Fruit fly (Drosophila melanogaster) whole organism, wandering third instar larva: ENCODE results near the gene CG7231.
A peak's percentile ranks its signal among the peaks of the same experiment; 100 is the strongest.

ENCODE experiments used
- Abd-B ChIP-seq: fragments of >200 bp; optimal IDR thresholded peaks from 2 replicates; lab custom pipeline; 2017; ENCODE audit warnings: missing biosample characterization, missing genetic modification characterization
- CrebA ChIP-seq: fragments of 200-800 bp; sonication (Bioruptor generic); optimal IDR thresholded peaks from 2 replicates; lab custom pipeline; 2016; ENCODE audit warnings: missing biosample characterization, mild to moderate bottlenecking, missing genetic modification characterization, borderline replicate concordance
- Dfd ChIP-seq: fragments of >200 bp; optimal IDR thresholded peaks from 2 replicates; lab custom pipeline; 2017; ENCODE audit warnings: missing biosample characterization, missing genetic modification characterization
- Dif ChIP-seq: fragments of 200-275, 200-300 bp; sonication (Bioruptor generic); optimal IDR thresholded peaks from 2 replicates; lab custom pipeline; 2018; ENCODE audit warnings: missing biosample characterization, missing genetic modification characterization; ENCODE audit not compliant: partially characterized antibody
- GATAd ChIP-seq: sonication (Bioruptor generic); optimal IDR thresholded peaks from 2 replicates; lab custom pipeline; 2016; ENCODE audit warnings: missing biosample characterization, missing genetic modification characterization
- Hnf4 ChIP-seq: fragments of 200-800 bp; sonication (Bioruptor generic); optimal IDR thresholded peaks from 2 replicates; lab custom pipeline; 2016; ENCODE audit warnings: missing biosample characterization, mild to moderate bottlenecking, missing genetic modification characterization
- Hr78 ChIP-seq: fragments of >200 bp; optimal IDR thresholded peaks from 2 replicates; lab custom pipeline; 2017; ENCODE audit warnings: missing biosample characterization, missing genetic modification characterization
- Hr83 ChIP-seq: fragments of 200-300 bp; sonication (Bioruptor generic); optimal IDR thresholded peaks from 2 replicates; lab custom pipeline; 2016; ENCODE audit warnings: missing biosample characterization, mild to moderate bottlenecking, missing genetic modification characterization, moderate library complexity; ENCODE audit not compliant: poor library complexity, severe bottlenecking
- Jra ChIP-seq: sonication (Bioruptor generic); optimal IDR thresholded peaks from 2 replicates; lab custom pipeline; 2016; ENCODE audit warnings: missing biosample characterization, missing genetic modification characterization
- Mio ChIP-seq: sonication (Bioruptor generic); optimal IDR thresholded peaks from 2 replicates; lab custom pipeline; 2016; ENCODE audit warnings: missing biosample characterization, missing genetic modification characterization
- Myc ChIP-seq: fragments of >200 bp; optimal IDR thresholded peaks from 2 replicates; lab custom pipeline; 2017
- N ChIP-seq: fragments of >200 bp; optimal IDR thresholded peaks from 2 replicates; lab custom pipeline; 2018; ENCODE audit warnings: missing biosample characterization, missing external identifiers, missing genetic modification characterization
- OdsH ChIP-seq: fragments of 200-800 bp; sonication (Bioruptor generic); optimal IDR thresholded peaks from 2 replicates; lab custom pipeline; 2016; ENCODE audit warnings: missing biosample characterization, mild to moderate bottlenecking, missing genetic modification characterization
- Rel ChIP-seq, 2 experiments: fragments of 200-800 bp; sonication (Bioruptor generic) in 1 of 2; optimal IDR thresholded peaks; 2 replicates in 1 of 2; 3 replicates in 1 of 2; lab custom pipeline; 2016 to 2019; ENCODE audit warnings: mild to moderate bottlenecking in 2 of 2, missing biosample characterization in 2 of 2, missing genetic modification characterization in 2 of 2, moderate library complexity in 1 of 2
- Sp1 ChIP-seq: fragments of 200-800 bp; sonication (Bioruptor generic); optimal IDR thresholded peaks from 3 replicates; lab custom pipeline; 2019; ENCODE audit warnings: missing biosample characterization, mild to moderate bottlenecking, missing genetic modification characterization, moderate library complexity
- Vsx2 ChIP-seq: fragments of 200-300, 225-300 bp; sonication (Bioruptor generic); optimal IDR thresholded peaks from 2 replicates; lab custom pipeline; 2018; ENCODE audit warnings: missing biosample characterization, missing genetic modification characterization; ENCODE audit not compliant: partially characterized antibody
- dl ChIP-seq, 2 experiments: fragments of 175-275, 200-275 bp in 1 of 2; fragments of 200-275 bp in 1 of 2; sonication (Bioruptor generic); optimal IDR thresholded peaks; lab custom pipeline; 2018; ENCODE audit warnings: mild to moderate bottlenecking in 2 of 2, missing biosample characterization in 2 of 2, missing genetic modification characterization in 2 of 2, moderate library complexity in 2 of 2; ENCODE audit not compliant: partially characterized antibody in 2 of 2, insufficient read depth in 1 of 2
- dmrt93B ChIP-seq: fragments of 200-800 bp; sonication (Bioruptor generic); optimal IDR thresholded peaks from 2 replicates; lab custom pipeline; 2018; ENCODE audit warnings: missing biosample characterization, mild to moderate bottlenecking, missing genetic modification characterization
- dsf ChIP-seq: sonication (Bioruptor generic); optimal IDR thresholded peaks from 2 replicates; lab custom pipeline; 2016; ENCODE audit warnings: missing biosample characterization, missing genetic modification characterization, borderline replicate concordance
- ey ChIP-seq: fragments of 200-800 bp; sonication (Bioruptor generic); optimal IDR thresholded peaks from 2 replicates; lab custom pipeline; 2016; ENCODE audit warnings: missing biosample characterization, missing genetic modification characterization
- fru ChIP-seq: fragments of 200-800 bp; sonication (Bioruptor generic); optimal IDR thresholded peaks from 3 replicates; lab custom pipeline; 2016; ENCODE audit warnings: missing biosample characterization, mild to moderate bottlenecking, missing genetic modification characterization
- h ChIP-seq: fragments of 200-800 bp; sonication (Bioruptor generic); optimal IDR thresholded peaks from 3 replicates; lab custom pipeline; 2016; ENCODE audit warnings: missing biosample characterization, mild to moderate bottlenecking, missing genetic modification characterization
- jim ChIP-seq: fragments of 175-275, 200-325 bp; sonication (Bioruptor generic); optimal IDR thresholded peaks from 2 replicates; lab custom pipeline; 2016; ENCODE audit warnings: missing biosample characterization, mild to moderate bottlenecking, missing genetic modification characterization
- lola ChIP-seq: fragments of >200 bp; optimal IDR thresholded peaks from 2 replicates; lab custom pipeline; 2017; ENCODE audit warnings: missing biosample characterization, missing genetic modification characterization
- sage ChIP-seq: fragments of 200-800 bp; sonication (Bioruptor generic); optimal IDR thresholded peaks from 2 replicates; lab custom pipeline; 2016; ENCODE audit warnings: missing biosample characterization, mild to moderate bottlenecking, missing genetic modification characterization
- sv ChIP-seq: fragments of 200-800 bp; sonication (Bioruptor generic); optimal IDR thresholded peaks from 3 replicates; lab custom pipeline; 2016; ENCODE audit warnings: missing biosample characterization, missing genetic modification characterization
- tai ChIP-seq: sonication (Bioruptor generic); optimal IDR thresholded peaks from 2 replicates; lab custom pipeline; 2016; ENCODE audit warnings: missing biosample characterization, missing genetic modification characterization

CG7231 gene

DNA sequence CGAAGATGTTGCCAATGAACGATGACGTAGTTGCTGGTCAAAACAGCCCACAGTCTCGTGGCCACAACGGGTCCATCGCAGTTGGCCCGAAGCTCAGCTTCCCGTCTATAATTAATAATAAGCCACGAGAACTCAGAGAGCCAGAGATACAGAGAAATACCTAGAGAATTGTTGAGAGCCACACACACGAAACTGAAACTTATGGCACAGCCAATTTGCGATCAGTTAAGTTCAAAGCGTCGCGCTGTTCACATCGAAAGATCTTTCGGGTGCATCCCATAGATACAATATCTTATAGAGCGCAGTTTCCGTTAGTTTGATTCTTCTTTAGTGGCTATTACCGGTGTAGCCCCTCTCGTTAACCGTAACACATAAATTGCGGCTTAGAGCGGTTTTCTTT lies 28.8 kb downstream of the CG7231 start:
- TF ChIP-seq Hr83 (GFP tag; lab: Kevin White, UChicago) (no peak), Hnf4 (no peak), Abd-B (GFP tag; lab: Kevin White, UChicago) (no peak), dl (GFP tag; optimal IDR thresholded peaks at IDR 0.05; lab: Kevin White, UChicago; ENCODE audit: insufficient read depth in 1 of 2, partially characterized antibody in 2 of 2) (peak in 1 of 2 experiments; percentile 29), lola (GFP tag; lab: Kevin White, UChicago) (no peak), ey (no peak), Dfd (GFP tag; lab: Kevin White, UChicago) (no peak), dmrt93B (GFP tag; lab: Kevin White, UChicago) (no peak), Myc (lab: Kevin White, UChicago) (no peak), tai (no peak), Dif (GFP tag; lab: Kevin White, UChicago) (peak; percentile 29)

DNA sequence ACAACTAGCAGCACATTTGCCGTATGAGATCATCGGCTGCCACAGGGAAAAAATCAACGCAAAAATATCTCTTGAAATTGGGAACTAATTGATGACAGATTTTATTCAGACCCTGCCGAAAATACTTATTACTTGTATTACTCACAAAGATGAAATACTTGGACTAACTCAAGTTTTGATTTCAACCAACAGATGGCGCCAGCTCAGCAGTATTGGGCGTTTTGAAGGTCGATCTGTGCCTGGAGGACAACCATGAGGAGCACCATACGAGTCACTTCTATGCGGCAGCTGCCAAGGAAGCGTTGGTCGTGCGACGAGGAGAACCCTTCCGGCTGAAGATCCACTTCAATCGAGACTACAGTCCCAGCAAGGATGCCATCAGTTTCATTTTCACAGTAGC lies 40.6 kb downstream of the CG7231 start:
- no peak for TF ChIP-seq Hr78 (GFP tag; lab: Kevin White, UChicago)
- no peak for TF ChIP-seq dmrt93B (GFP tag; lab: Kevin White, UChicago)
- TF ChIP-seq GATAd (GFP tag; lab: Kevin White, UChicago) = no peak
- TF ChIP-seq sv (GFP tag; lab: Kevin White, UChicago) = no peak
- TF ChIP-seq fru (GFP tag; lab: Kevin White, UChicago) = no peak
- no peak for TF ChIP-seq dsf (GFP tag; lab: Kevin White, UChicago)
- TF ChIP-seq CrebA (GFP tag; lab: Kevin White, UChicago) = no peak
- no peak for TF ChIP-seq Mio
- TF ChIP-seq OdsH = no peak
- TF ChIP-seq Jra = no peak

DNA sequence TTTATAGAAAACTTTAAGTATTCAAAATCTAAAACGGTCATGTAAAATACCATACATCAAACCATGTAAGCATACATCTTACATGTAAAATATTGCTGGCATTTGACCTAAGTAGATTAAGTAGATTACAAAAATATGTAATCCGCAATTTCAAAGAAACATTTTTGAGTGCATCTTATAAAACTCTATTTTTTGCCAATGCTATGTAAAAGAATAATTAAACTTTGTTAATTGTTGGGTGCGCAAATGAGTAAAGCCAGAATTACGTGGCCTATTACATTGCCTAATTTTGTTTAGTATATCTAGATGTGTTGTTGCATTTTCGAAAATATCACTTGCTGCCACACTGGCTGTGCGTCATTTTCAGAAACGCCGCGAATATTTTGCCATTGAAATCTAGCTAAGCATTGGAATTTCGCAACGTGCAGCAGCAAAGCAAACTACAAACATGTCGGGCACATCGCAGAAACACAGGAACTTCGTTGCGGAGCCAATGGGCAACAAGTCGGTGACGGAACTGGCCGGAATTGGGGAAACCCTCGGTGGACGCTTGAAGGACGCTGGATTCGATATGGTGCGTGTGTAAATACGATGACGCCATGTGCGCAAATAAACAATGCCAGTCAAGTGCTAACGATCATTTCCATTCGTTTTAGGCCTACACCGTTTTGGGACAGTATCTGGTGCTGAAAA lies 45.6 kb downstream of the CG7231 start, which contains the start of gene baf:
baf (plus strand) TSS at position 303 of the 693 bp plus-strand sequence.
- TF ChIP-seq jim (GFP tag; lab: Kevin White, UChicago) = no peak
- TF ChIP-seq Rel (GFP tag; optimal IDR thresholded peaks at IDR 0.05; lab: Kevin White, UChicago) = no peak
- peak; percentile 42 for TF ChIP-seq Rel (tag; optimal IDR thresholded peaks at IDR 0.05; lab: Kevin White, UChicago)
- TF ChIP-seq Vsx2 (GFP tag; lab: Kevin White, UChicago) = no peak
- no peak for TF ChIP-seq Mio
- TF ChIP-seq fru (GFP tag; lab: Kevin White, UChicago) = no peak

DNA sequence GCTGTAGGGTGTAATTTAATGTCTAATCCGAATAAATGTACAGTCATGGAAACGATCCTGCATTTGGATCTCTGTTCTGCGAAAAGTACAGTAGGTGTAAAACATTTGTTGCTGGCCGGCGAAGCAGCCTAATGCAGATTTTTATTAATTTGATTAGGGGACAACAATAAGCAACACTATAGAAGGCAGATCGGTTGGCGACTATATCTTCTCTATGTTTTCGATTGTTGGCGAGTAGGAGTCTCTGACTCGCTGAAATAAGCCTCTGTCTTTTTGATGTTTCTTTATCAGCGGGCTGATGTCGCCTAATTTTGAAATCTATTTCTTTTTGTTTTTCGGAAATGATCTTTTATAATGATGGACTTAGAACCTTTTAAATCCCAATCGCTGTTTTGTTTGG lies 46.4 kb downstream of the CG7231 start:
- TF ChIP-seq ey (no peak), Dfd (GFP tag; lab: Kevin White, UChicago) (no peak), jim (GFP tag; lab: Kevin White, UChicago) (no peak), Dif (GFP tag; lab: Kevin White, UChicago) (no peak), tai (no peak), Mio (no peak), Rel (GFP tag; optimal IDR thresholded peaks at IDR 0.05; lab: Kevin White, UChicago) (no peak), Rel (tag; optimal IDR thresholded peaks at IDR 0.05; lab: Kevin White, UChicago) (no peak), sage (GFP tag; lab: Kevin White, UChicago) (no peak)
- TF ChIP-seq, all 38 proteins: peak for 0

DNA sequence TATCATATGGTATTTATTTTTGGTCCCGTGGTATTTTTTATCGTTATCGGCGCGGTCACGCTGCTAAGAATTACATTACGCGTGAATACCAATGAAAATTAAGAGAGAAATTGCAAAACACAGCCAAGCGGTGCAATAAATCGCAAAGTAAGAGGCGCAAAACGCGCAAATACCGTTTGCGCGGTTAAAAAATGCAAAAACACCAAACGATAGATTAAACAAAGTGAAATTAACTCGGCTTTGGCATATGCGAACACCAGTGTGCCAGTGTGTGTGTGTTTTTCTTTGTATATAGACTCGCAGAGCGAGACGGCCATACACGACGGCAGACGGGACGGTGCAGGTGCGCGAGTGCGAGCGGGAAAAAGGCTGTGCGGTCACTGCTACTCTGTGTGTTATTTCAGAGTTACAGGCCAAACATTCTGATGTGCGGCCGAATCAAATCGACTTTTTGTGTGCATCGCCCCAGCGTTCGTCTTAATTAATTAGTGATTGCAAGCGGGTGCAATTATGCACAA lies 47.0 kb downstream of the CG7231 start, which contains the start of gene Cka:
Cka (plus strand) TSS at position 29 of the 518 bp plus-strand sequence.
- TF ChIP-seq Sp1 (GFP tag; lab: Kevin White, UChicago) = peak; percentile 43
- peak; percentile 35 for TF ChIP-seq N
- no peak for TF ChIP-seq Rel (GFP tag; optimal IDR thresholded peaks at IDR 0.05; lab: Kevin White, UChicago)
- peak; percentile 72 for TF ChIP-seq Rel (tag; optimal IDR thresholded peaks at IDR 0.05; lab: Kevin White, UChicago)
- no peak for TF ChIP-seq GATAd (GFP tag; lab: Kevin White, UChicago)
- peak; percentile 54 for TF ChIP-seq lola (GFP tag; lab: Kevin White, UChicago)
- peak; percentile 23 for TF ChIP-seq h (GFP tag; lab: Kevin White, UChicago)
- TF ChIP-seq dl (GFP tag; optimal IDR thresholded peaks at IDR 0.05; lab: Kevin White, UChicago; ENCODE audit: insufficient read depth in 1 of 2, partially characterized antibody in 2 of 2) = no peak
- TF ChIP-seq Dif (GFP tag; lab: Kevin White, UChicago) = peak; percentile 62
